Worm (Caenorhabditis elegans) whole organism, L4 larva: Measurements from ENCODE around the gene tyra-3.

Experiments used
- F37D6.2 ChIP-seq: sonication (generic microtip); optimal IDR thresholded peaks from 2 replicates; lab custom pipeline; 2016; ENCODE audit warnings: mild to moderate bottlenecking, missing genetic modification characterization, missing compliant biosample characterization
- F44E2.7 ChIP-seq: fragments of 200-800 bp; sonication (Bioruptor generic); IDR thresholded peaks from 2 replicates; pipeline ENCODE4 v2.1.2; 2022; ENCODE audit warnings: missing genetic modification characterization, missing compliant biosample characterization
- R02D3.7 ChIP-seq: fragments of 150-350 bp; sonication (generic microtip); optimal IDR thresholded peaks from 3 replicates; lab custom pipeline; 2014; ENCODE audit warnings: missing biosample characterization, missing genetic modification characterization
- Y48G9A.11 ChIP-seq: fragments of 200-800 bp; sonication (Bioruptor generic); IDR thresholded peaks from 2 replicates; pipeline ENCODE4 v1.3.6; 2022; ENCODE audit warnings: missing genetic modification reagents, missing genetic modification characterization, missing compliant biosample characterization
- aha-1 ChIP-seq: fragments of 150-350 bp; peaks from one replicate; lab custom pipeline; 2014; ENCODE audit warnings: missing biosample characterization, missing genetic modification characterization
- aly-2 ChIP-seq: sonication (generic microtip); optimal IDR thresholded peaks from 2 replicates; lab custom pipeline; 2018; ENCODE audit warnings: missing biosample characterization, missing genetic modification characterization
- ama-1 ChIP-seq: fragments of 150-350 bp; optimal IDR thresholded peaks from 2 replicates; lab custom pipeline; 2014; ENCODE audit warnings: inconsistent platforms, mixed read lengths
- attf-4 ChIP-seq: sonication (generic microtip); optimal IDR thresholded peaks from 3 replicates; lab custom pipeline; 2017; ENCODE audit warnings: missing biosample characterization, missing genetic modification characterization
- ceh-20 ChIP-seq: fragments of 200-800 bp; sonication (Bioruptor generic); IDR thresholded peaks from 2 replicates; pipeline ENCODE4 v1.3.6; 2022; ENCODE audit warnings: missing genetic modification reagents, missing genetic modification characterization, missing compliant biosample characterization
- ceh-82 ChIP-seq: sonication (generic microtip); optimal IDR thresholded peaks from 2 replicates; lab custom pipeline; 2017; ENCODE audit warnings: missing biosample characterization, missing genetic modification characterization
- daf-16 ChIP-seq, 3 experiments: sonication (generic microtip); optimal IDR thresholded peaks; 2 replicates each; lab custom pipeline; 2016 to 2017; ENCODE audit warnings: missing genetic modification characterization in 3 of 3, missing genetic modification reagents in 3 of 3, mild to moderate bottlenecking in 2 of 3, missing compliant biosample characterization in 2 of 3, missing biosample characterization in 1 of 3, moderate library complexity in 1 of 3
- daf-19 ChIP-seq: fragments of 200-800 bp; sonication (Bioruptor generic); conservative IDR thresholded peaks from 2 replicates; pipeline ENCODE4 v1.3.6; 2022; ENCODE audit warnings: missing genetic modification characterization, missing compliant biosample characterization
- daf-8 ChIP-seq: fragments of 200-800 bp; sonication (Bioruptor generic); IDR thresholded peaks from 2 replicates; pipeline ENCODE4 v1.3.6; 2022; ENCODE audit warnings: missing genetic modification characterization, missing compliant biosample characterization
- egl-27 ChIP-seq: sonication (generic microtip); optimal IDR thresholded peaks from 3 replicates; lab custom pipeline; 2017; ENCODE audit warnings: missing biosample characterization, missing genetic modification reagents, missing genetic modification characterization
- fkh-10 ChIP-seq: fragments of 150-350 bp; optimal IDR thresholded peaks from 2 replicates; lab custom pipeline; 2014; ENCODE audit warnings: missing biosample characterization, missing genetic modification reagents, missing genetic modification characterization
- fos-1 ChIP-seq: fragments of 150-350 bp; optimal IDR thresholded peaks from 2 replicates; lab custom pipeline; 2014; ENCODE audit warnings: missing biosample characterization, missing genetic modification characterization
- gei-8 ChIP-seq: fragments of 200-800 bp; sonication (Bioruptor generic); optimal IDR thresholded peaks from 2 replicates; lab custom pipeline; 2018; ENCODE audit warnings: mild to moderate bottlenecking, missing genetic modification characterization, missing compliant biosample characterization
- hif-1 ChIP-seq, 2 experiments: sonication (generic microtip); optimal IDR thresholded peaks; 2 replicates each; lab custom pipeline; 2016 to 2017; ENCODE audit warnings: missing compliant biosample characterization in 2 of 2, missing genetic modification characterization in 2 of 2, missing genetic modification reagents in 2 of 2, missing genotype in 2 of 2, mild to moderate bottlenecking in 1 of 2
- hlh-30 ChIP-seq: sonication (generic microtip); optimal IDR thresholded peaks from 2 replicates; lab custom pipeline; 2017; ENCODE audit warnings: antibody characterized with exemption, mild to moderate bottlenecking, missing genetic modification characterization, missing compliant biosample characterization; ENCODE audit not compliant: insufficient read depth
- hmg-1.1 ChIP-seq: fragments of 200-800 bp; sonication (Bioruptor generic); IDR thresholded peaks from 2 replicates; pipeline ENCODE4 v1.3.6; 2022; ENCODE audit warnings: missing genetic modification reagents, missing genetic modification characterization, missing compliant biosample characterization
- lim-7 ChIP-seq: fragments of 200-800 bp; sonication (Bioruptor generic); IDR thresholded peaks from 2 replicates; pipeline ENCODE4 v1.3.6; 2022; ENCODE audit warnings: missing genetic modification characterization, missing compliant biosample characterization
- lin-1 ChIP-seq: fragments of 200-800 bp; sonication (Bioruptor generic); IDR thresholded peaks from 2 replicates; pipeline ENCODE4 v1.3.6; 2022; ENCODE audit warnings: missing genetic modification reagents, missing genetic modification characterization, missing compliant biosample characterization
- lin-15B ChIP-seq: fragments of 150-350 bp; sonication (generic microtip); optimal IDR thresholded peaks from 3 replicates; lab custom pipeline; 2014; ENCODE audit warnings: missing biosample characterization, missing genetic modification characterization
- lin-29 ChIP-seq: fragments of 200-800 bp; sonication (Bioruptor generic); IDR thresholded peaks from 2 replicates; pipeline ENCODE4 v1.3.6; 2022; ENCODE audit warnings: missing genetic modification reagents, missing genetic modification characterization, missing compliant biosample characterization
- lin-38 ChIP-seq: fragments of 200-800 bp; sonication (Bioruptor generic); IDR thresholded peaks from 2 replicates; pipeline ENCODE4 v1.3.6; 2022; ENCODE audit warnings: missing genetic modification reagents, missing genetic modification characterization, missing compliant biosample characterization
- lin-39 ChIP-seq: fragments of 150-350 bp; optimal IDR thresholded peaks from 2 replicates; lab custom pipeline; 2014; ENCODE audit warnings: missing biosample characterization, missing genetic modification reagents, missing genetic modification characterization
- lsy-2 ChIP-seq, 2 experiments: fragments of 150-350 bp in 1 of 2; sonication (generic microtip) in 1 of 2; optimal IDR thresholded peaks; 2 replicates each; lab custom pipeline; 2014 to 2017; ENCODE audit warnings: missing biosample characterization in 2 of 2, missing genetic modification characterization in 2 of 2
- mdl-1 ChIP-seq, 2 experiments: fragments of 150-350 bp in 1 of 2; sonication (generic microtip) in 1 of 2; optimal IDR thresholded peaks; 2 replicates each; lab custom pipeline; 2014 to 2017; ENCODE audit warnings: missing biosample characterization in 2 of 2, missing genetic modification characterization in 2 of 2
- mdt-29 ChIP-seq: fragments of 200-800 bp; sonication (Bioruptor generic); IDR thresholded peaks from 2 replicates; pipeline ENCODE4 v1.3.6; 2022; ENCODE audit warnings: missing genetic modification reagents, missing genetic modification characterization, missing compliant biosample characterization
- mep-1 ChIP-seq: fragments of 150-350 bp; sonication (generic microtip); optimal IDR thresholded peaks from 3 replicates; lab custom pipeline; 2014; ENCODE audit warnings: missing biosample characterization, missing genetic modification characterization
- mes-2 ChIP-seq: sonication (generic microtip); optimal IDR thresholded peaks from 2 replicates; lab custom pipeline; 2016; ENCODE audit warnings: missing genotype, mild to moderate bottlenecking, missing genetic modification characterization, missing compliant biosample characterization; ENCODE audit not compliant: poor library complexity, severe bottlenecking
- mxl-3 ChIP-seq: fragments of 200-800 bp; sonication (Bioruptor generic); optimal IDR thresholded peaks from 2 replicates; lab custom pipeline; 2018; ENCODE audit warnings: mild to moderate bottlenecking, missing genetic modification characterization, missing compliant biosample characterization
- nhr-11 ChIP-seq: fragments of 150-350 bp; optimal IDR thresholded peaks from 2 replicates; lab custom pipeline; 2014; ENCODE audit warnings: missing biosample characterization, missing genetic modification characterization
- nhr-237 ChIP-seq: sonication (generic microtip); optimal IDR thresholded peaks from 2 replicates; lab custom pipeline; 2017; ENCODE audit warnings: missing biosample characterization, missing genetic modification characterization
- nhr-25 ChIP-seq: sonication (generic microtip); optimal IDR thresholded peaks from 2 replicates; lab custom pipeline; 2017; ENCODE audit warnings: missing genetic modification characterization, mild to moderate bottlenecking, missing compliant biosample characterization, antibody characterized with exemption, moderate library complexity, borderline replicate concordance; ENCODE audit not compliant: insufficient read depth
- nhr-28 ChIP-seq: fragments of 150-350 bp; optimal IDR thresholded peaks from 2 replicates; lab custom pipeline; 2014; ENCODE audit warnings: missing biosample characterization, missing genetic modification characterization
- nhr-48 ChIP-seq: sonication (generic microtip); optimal IDR thresholded peaks from 2 replicates; lab custom pipeline; 2016; ENCODE audit warnings: mild to moderate bottlenecking, missing genetic modification characterization, missing compliant biosample characterization
- nhr-6 ChIP-seq: fragments of 150-350 bp; optimal IDR thresholded peaks from 2 replicates; lab custom pipeline; 2014; ENCODE audit warnings: missing biosample characterization, missing genetic modification characterization
- nhr-76 ChIP-seq: fragments of 150-350 bp; optimal IDR thresholded peaks from 2 replicates; lab custom pipeline; 2014; ENCODE audit warnings: missing biosample characterization, missing genetic modification characterization
- nhr-77 ChIP-seq: fragments of 150-350 bp; optimal IDR thresholded peaks from 2 replicates; lab custom pipeline; 2014; ENCODE audit warnings: missing biosample characterization, missing genetic modification characterization
- php-3 ChIP-seq: fragments of 200-800 bp; sonication (Bioruptor generic); IDR thresholded peaks from 2 replicates; pipeline ENCODE4 v1.3.6; 2022; ENCODE audit warnings: missing genetic modification reagents, missing genetic modification characterization, missing compliant biosample characterization
- rbr-2 ChIP-seq: sonication (generic microtip); optimal IDR thresholded peaks from 2 replicates; lab custom pipeline; 2016; ENCODE audit warnings: missing genotype, missing genetic modification characterization, missing compliant biosample characterization
- saeg-2 ChIP-seq: fragments of 200-800 bp; sonication (Bioruptor generic); IDR thresholded peaks from 2 replicates; pipeline ENCODE4 v1.3.6; 2022; ENCODE audit warnings: missing genetic modification reagents, missing genetic modification characterization, missing compliant biosample characterization
- set-16 ChIP-seq: fragments of 200-800 bp; sonication (Bioruptor generic); IDR thresholded peaks from 2 replicates; pipeline ENCODE4 v1.3.6; 2022; ENCODE audit warnings: missing genetic modification reagents, missing genetic modification characterization, missing compliant biosample characterization
- snpc-1.2 ChIP-seq: fragments of 200-800 bp; sonication (Bioruptor generic); IDR thresholded peaks from 2 replicates; pipeline ENCODE4 v1.3.6; 2022; ENCODE audit warnings: missing genetic modification reagents, missing genetic modification characterization, missing compliant biosample characterization
- unc-39 ChIP-seq: sonication (generic microtip); optimal IDR thresholded peaks from 2 replicates; lab custom pipeline; 2017; ENCODE audit warnings: missing biosample characterization, missing genetic modification characterization
- zfp-2 ChIP-seq: sonication (generic microtip); optimal IDR thresholded peaks from 2 replicates; lab custom pipeline; 2016; ENCODE audit warnings: mild to moderate bottlenecking, missing genetic modification characterization, missing compliant biosample characterization
- zip-11 ChIP-seq: fragments of 200-800 bp; sonication (Bioruptor generic); IDR thresholded peaks from 2 replicates; pipeline ENCODE4 v1.3.6; 2022; ENCODE audit warnings: missing genetic modification characterization, missing compliant biosample characterization
- ztf-11 ChIP-seq: fragments of 150-350 bp; optimal IDR thresholded peaks from 2 replicates; lab custom pipeline; 2014; ENCODE audit warnings: missing biosample characterization, missing genetic modification characterization

Gene tyra-3

ce11 chrX:4971427-4971826 lies 23.6 kb downstream of the tyra-3 start (continued):
- TF ChIP-seq lim-7 (GFP tag; lab: Robert Waterston, UW) (no peak), mep-1 (tag; lab: Kevin White, UChicago) (peak; percentile 58), nhr-6 (tag; lab: Kevin White, UChicago) (peak; percentile 41), mxl-3 (peak; percentile 67), nhr-25 (tag; lab: Kevin White, UChicago) (peak; percentile 68), lin-1 (0 out of 2 replicates have a peak, but pooled peaks have one; percentile 32), nhr-77 (tag; lab: Kevin White, UChicago) (peak; percentile 16), lin-38 (GFP tag; lab: Robert Waterston, UW) (no peak), rbr-2 (tag; lab: Kevin White, UChicago) (peak; percentile 34), nhr-76 (tag; lab: Kevin White, UChicago) (no peak), mes-2 (tag; lab: Kevin White, UChicago) (peak; percentile 62), nhr-237 (tag; lab: Kevin White, UChicago) (no peak), ceh-20 (0 out of 2 replicates have a peak, but pooled peaks have one; percentile 13), mdl-1 (tag; optimal IDR thresholded peaks at IDR 0.05; lab: Kevin White, UChicago) (peak; percentile 25 to 87)

ce11 chrX:4972039-4972581 lies 24.3 kb downstream of the tyra-3 start:
- TF ChIP-seq lin-39 (tag; lab: Kevin White, UChicago), result no peak
- TF ChIP-seq attf-4 (tag; lab: Kevin White, UChicago), result no peak
- TF ChIP-seq nhr-28, result no peak
- no peak for TF ChIP-seq nhr-6 (tag; lab: Kevin White, UChicago)
- TF ChIP-seq unc-39, result no peak
- no peak for TF ChIP-seq R02D3.7
- TF ChIP-seq daf-16 (GFP tag; optimal IDR thresholded peaks at IDR 0.05; lab: Kevin White, UChicago), result peak in 1 of 2 experiments; percentile 46
- TF ChIP-seq daf-16 (tag; optimal IDR thresholded peaks at IDR 0.05; lab: Kevin White, UChicago), result no peak
- no peak for TF ChIP-seq aly-2 (tag; lab: Kevin White, UChicago)
- TF ChIP-seq hif-1 (tag; optimal IDR thresholded peaks at IDR 0.05; lab: Kevin White, UChicago), result no peak
- no peak for TF ChIP-seq F37D6.2 (tag; lab: Kevin White, UChicago)
- no peak for TF ChIP-seq snpc-1.2
- TF ChIP-seq set-16 (GFP tag; lab: Robert Waterston, UW), result no peak
- peak; percentile 42 for TF ChIP-seq hlh-30 (tag; lab: Kevin White, UChicago)
- no peak for TF ChIP-seq zip-11
- no peak for TF ChIP-seq nhr-77 (tag; lab: Kevin White, UChicago)
- TF ChIP-seq nhr-11 (tag; lab: Kevin White, UChicago), result no peak
- TF ChIP-seq saeg-2 (GFP tag; lab: Robert Waterston, UW), result no peak
- no peak for TF ChIP-seq php-3 (GFP tag; lab: Robert Waterston, UW)
- no peak for TF ChIP-seq F44E2.7 (GFP tag; lab: Robert Waterston, UW)
- TF ChIP-seq lin-1, result no peak
- TF ChIP-seq aha-1 (tag; lab: Kevin White, UChicago), result no peak
- no peak for TF ChIP-seq gei-8 (GFP tag; lab: Kevin White, UChicago)
- no peak for TF ChIP-seq zfp-2
- no peak for TF ChIP-seq ama-1 (lab: Kevin White, UChicago)
- TF ChIP-seq lin-29 (GFP tag; lab: Robert Waterston, UW), result no peak
- TF ChIP-seq fkh-10 (GFP tag; lab: Kevin White, UChicago), result no peak
- no peak for TF ChIP-seq nhr-48
- TF ChIP-seq fos-1, result no peak
- TF ChIP-seq nhr-237 (tag; lab: Kevin White, UChicago), result no peak
- peak; percentile 8; the same call in 1 of the 2 replicates for TF ChIP-seq hmg-1.1 (GFP tag; lab: Robert Waterston, UW)
- TF ChIP-seq egl-27, result no peak
- no peak for TF ChIP-seq ceh-82 (tag; lab: Kevin White, UChicago)
- TF ChIP-seq daf-8 (GFP tag; lab: Robert Waterston, UW), result no peak
- no peak for TF ChIP-seq mdt-29
- no peak for TF ChIP-seq ztf-11 (tag; lab: Kevin White, UChicago)
- TF ChIP-seq daf-19 (GFP tag; lab: Robert Waterston, UW), result no peak
- TF ChIP-seq nhr-76 (tag; lab: Kevin White, UChicago), result no peak
- TF ChIP-seq lsy-2 (tag; optimal IDR thresholded peaks at IDR 0.05; lab: Kevin White, UChicago), result no peak
- TF ChIP-seq Y48G9A.11 (GFP tag; lab: Robert Waterston, UW), result no peak
- no peak for TF ChIP-seq lin-15B (tag; lab: Kevin White, UChicago)
